Fruit fly (Drosophila melanogaster) whole organism: ENCODE results near the gene PH4alphaEFB.

Experiments used
- Dll ChIP-seq: fragments of >200 bp; optimal IDR thresholded peaks from 2 replicates; lab custom pipeline; 2017
- EcR ChIP-seq, 2 experiments: fragments of >200 bp; optimal IDR thresholded peaks; 2 replicates each; lab custom pipeline; 2017; ENCODE audit warnings: missing biosample characterization in 2 of 2, missing genetic modification characterization in 2 of 2, missing genetic modification reagents in 2 of 2
- pan ChIP-seq: fragments of >200 bp; optimal IDR thresholded peaks from 2 replicates; lab custom pipeline; 2017
- psq ChIP-seq: fragments of >200 bp; optimal IDR thresholded peaks from 2 replicates; lab custom pipeline; 2017
- usp ChIP-seq: fragments of >200 bp; optimal IDR thresholded peaks from 2 replicates; lab custom pipeline; 2017; ENCODE audit warnings: missing biosample characterization, missing genetic modification characterization, mixed read lengths

dm6 chr3R:30428459-30428858, 37.4 kb upstream of the PH4alphaEFB start, which contains the start of gene CG15533:
- no peak for TF ChIP-seq usp (GFP tag; lab: Kevin White, UChicago)
- no peak for TF ChIP-seq pan (lab: Kevin White, UChicago)
- no peak for TF ChIP-seq psq
- no peak for TF ChIP-seq EcR (GFP tag; optimal IDR thresholded peaks at IDR 0.05; lab: Kevin White, UChicago)
- TF ChIP-seq Dll (lab: Kevin White, UChicago) = no peak
